Worm (Caenorhabditis elegans) whole organism, mixed stage, embryonic: Measurements from ENCODE around the gene Y54G2A.40.

Source experiments
- ces-1 ChIP-seq: fragments of 150-350 bp; optimal IDR thresholded peaks from 2 replicates; lab custom pipeline; 2014; ENCODE audit warnings: missing biosample characterization, missing genetic modification reagents, missing genetic modification characterization
- drap-1 ChIP-seq: fragments of 200-800 bp; sonication (Bioruptor generic); optimal IDR thresholded peaks from 3 replicates; lab custom pipeline; 2018; ENCODE audit warnings: mild to moderate bottlenecking, missing genetic modification characterization, missing compliant biosample characterization
- elt-1 ChIP-seq: sonication (generic microtip); optimal IDR thresholded peaks from 2 replicates; lab custom pipeline; 2017; ENCODE audit warnings: missing genetic modification characterization, mild to moderate bottlenecking, missing compliant biosample characterization, antibody characterized with exemption, moderate library complexity, borderline replicate concordance; ENCODE audit not compliant: insufficient read depth
- ham-2 ChIP-seq: fragments of 200-800 bp; sonication (Bioruptor generic); optimal IDR thresholded peaks from 2 replicates; lab custom pipeline; 2018; ENCODE audit warnings: mild to moderate bottlenecking, missing genetic modification characterization, missing compliant biosample characterization
- lin-13 ChIP-seq: fragments of 150-350 bp; optimal IDR thresholded peaks from 2 replicates; lab custom pipeline; 2014; ENCODE audit warnings: missing biosample characterization, missing genetic modification characterization
- mep-1 ChIP-seq: fragments of 150-350 bp; optimal IDR thresholded peaks from 2 replicates; lab custom pipeline; 2017; ENCODE audit warnings: missing biosample characterization, missing genetic modification reagents, missing genetic modification characterization, inconsistent platforms
- mls-2 ChIP-seq: sonication (generic microtip); optimal IDR thresholded peaks from 2 replicates; lab custom pipeline; 2016; ENCODE audit warnings: mild to moderate bottlenecking, missing genetic modification characterization, moderate library complexity, missing compliant biosample characterization
- nhr-12 ChIP-seq: fragments of 150-350 bp; optimal IDR thresholded peaks from 2 replicates; lab custom pipeline; 2014; ENCODE audit warnings: missing biosample characterization, missing genetic modification characterization
- nhr-237 ChIP-seq: fragments of 150-350 bp; optimal IDR thresholded peaks from 2 replicates; lab custom pipeline; 2014; ENCODE audit warnings: missing biosample characterization, missing genetic modification characterization
- pha-4 ChIP-seq: fragments of 150-350 bp; optimal IDR thresholded peaks from 2 replicates; lab custom pipeline; 2018; ENCODE audit warnings: missing biosample characterization, missing genetic modification reagents, missing genetic modification characterization
- unc-120 ChIP-seq: sonication (generic microtip); optimal IDR thresholded peaks from 2 replicates; lab custom pipeline; 2017; ENCODE audit warnings: missing genetic modification characterization, missing compliant biosample characterization; ENCODE audit not compliant: poor library complexity, severe bottlenecking
- unc-39 ChIP-seq: fragments of 150-350 bp; optimal IDR thresholded peaks from 2 replicates; lab custom pipeline; 2014; ENCODE audit warnings: missing biosample characterization, missing genetic modification characterization
- unc-62 ChIP-seq: fragments of 150-350 bp; optimal IDR thresholded peaks from 2 replicates; lab custom pipeline; 2014; ENCODE audit warnings: missing biosample characterization, missing genetic modification reagents, missing genetic modification characterization
- ztf-11 ChIP-seq: fragments of 150-350 bp; optimal IDR thresholded peaks from 2 replicates; lab custom pipeline; 2014; ENCODE audit warnings: missing biosample characterization, missing genetic modification characterization

DNA sequence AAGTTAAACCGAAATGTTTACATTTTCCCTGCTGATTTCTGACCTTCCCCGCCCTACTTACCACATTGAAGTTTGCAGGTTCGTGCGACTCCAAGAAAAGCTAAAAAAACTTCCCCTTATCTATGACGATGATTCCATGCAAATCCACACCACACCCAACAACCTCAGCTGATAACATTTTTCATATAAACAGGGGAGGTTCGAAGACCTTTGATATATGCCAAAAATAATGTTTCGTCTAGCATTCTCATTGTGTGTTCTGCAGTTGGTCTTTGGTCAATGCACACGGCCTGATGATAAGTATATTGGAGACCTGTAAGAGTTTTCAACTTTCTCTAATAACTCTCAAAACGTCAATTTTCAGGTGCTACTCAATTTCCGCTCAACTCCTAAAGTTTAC is 7.9 kb downstream of the Y54G2A.40 start:
- no peak for TF ChIP-seq lin-13 (tag; lab: Kevin White, UChicago)
- TF ChIP-seq ztf-11 (tag; lab: Kevin White, UChicago), result no peak
- no peak for TF ChIP-seq nhr-237
- TF ChIP-seq pha-4 (tag; lab: Kevin White, UChicago), result no peak
- no peak for TF ChIP-seq unc-62
- TF ChIP-seq mls-2 (tag; lab: Kevin White, UChicago), result no peak
- no peak for TF ChIP-seq unc-120 (tag; lab: Kevin White, UChicago)
- TF ChIP-seq elt-1 (tag; lab: Kevin White, UChicago), result no peak
- no peak for TF ChIP-seq ces-1 (GFP tag; lab: Kevin White, UChicago)
- no peak for TF ChIP-seq drap-1 (GFP tag; lab: Kevin White, UChicago)
- TF ChIP-seq ham-2 (GFP tag; lab: Kevin White, UChicago), result no peak
- TF ChIP-seq unc-39, result no peak
- no peak for TF ChIP-seq nhr-12 (tag; lab: Kevin White, UChicago)
- TF ChIP-seq mep-1 (tag; lab: Kevin White, UChicago), result no peak
